Worm (Caenorhabditis elegans) whole organism, early embryonic: Measurements from ENCODE around the gene lgc-55.

Experiments used
- B0310.2 ChIP-seq: sonication (generic microtip); optimal IDR thresholded peaks from 2 replicates; lab custom pipeline; 2016; ENCODE audit warnings: mild to moderate bottlenecking, missing genetic modification characterization, missing compliant biosample characterization
- F13C5.2 ChIP-seq: sonication (generic microtip); optimal IDR thresholded peaks from 2 replicates; lab custom pipeline; 2017; ENCODE audit warnings: mild to moderate bottlenecking, missing genetic modification characterization, inconsistent platforms, missing compliant biosample characterization
- aly-1 ChIP-seq: sonication (generic microtip); optimal IDR thresholded peaks from 2 replicates; lab custom pipeline; 2016; ENCODE audit warnings: missing genetic modification characterization, missing compliant biosample characterization
- ama-1 ChIP-seq: fragments of 150-350 bp; optimal IDR thresholded peaks from 2 replicates; lab custom pipeline; 2014
- ceh-13 ChIP-seq: fragments of 200-800 bp; sonication (Bioruptor generic); optimal IDR thresholded peaks from 2 replicates; lab custom pipeline; 2018; ENCODE audit warnings: mild to moderate bottlenecking, missing genetic modification characterization, missing compliant biosample characterization
- ceh-36 ChIP-seq: sonication (generic microtip); optimal IDR thresholded peaks from 2 replicates; lab custom pipeline; 2016; ENCODE audit warnings: missing genetic modification characterization, inconsistent platforms, missing compliant biosample characterization
- ets-7 ChIP-seq: sonication (generic microtip); optimal IDR thresholded peaks from 2 replicates; lab custom pipeline; 2016; ENCODE audit warnings: missing genotype, missing genetic modification characterization, missing compliant biosample characterization
- flt-1 ChIP-seq: fragments of 200-800 bp; sonication (Bioruptor generic); IDR thresholded peaks from 2 replicates; pipeline ENCODE4 v1.3.6; 2022; ENCODE audit warnings: missing genetic modification characterization, missing compliant biosample characterization
- hmbx-1 ChIP-seq: sonication (generic microtip); optimal IDR thresholded peaks from 2 replicates; lab custom pipeline; 2016; ENCODE audit warnings: mild to moderate bottlenecking, missing genetic modification characterization, missing compliant biosample characterization
- hmg-4 ChIP-seq: fragments of 200-800 bp; sonication (Bioruptor generic); optimal IDR thresholded peaks from 2 replicates; lab custom pipeline; 2018; ENCODE audit warnings: mild to moderate bottlenecking, missing genetic modification characterization, missing compliant biosample characterization
- hnd-1 ChIP-seq: sonication (generic microtip); optimal IDR thresholded peaks from 2 replicates; lab custom pipeline; 2016; ENCODE audit warnings: missing genetic modification characterization, missing compliant biosample characterization
- pes-1 ChIP-seq: fragments of 200-800 bp; sonication (Bioruptor generic); IDR thresholded peaks from 2 replicates; pipeline ENCODE4 v1.3.6; 2022; ENCODE audit warnings: missing genetic modification reagents, missing genetic modification characterization, missing compliant biosample characterization
- scrt-1 ChIP-seq: fragments of 200-800 bp; sonication (Bioruptor generic); IDR thresholded peaks from 2 replicates; pipeline ENCODE4 v1.3.6; 2022; ENCODE audit warnings: missing genetic modification characterization, missing compliant biosample characterization
- sea-1 ChIP-seq: fragments of 200-800 bp; sonication (Bioruptor generic); conservative IDR thresholded peaks from 2 replicates; pipeline ENCODE4 v1.3.6; 2022; ENCODE audit warnings: missing genetic modification characterization, missing compliant biosample characterization
- tbx-11 ChIP-seq: fragments of 200-800 bp; sonication (Bioruptor generic); IDR thresholded peaks from 2 replicates; pipeline ENCODE4 v1.3.6; 2022; ENCODE audit warnings: missing genetic modification characterization, missing compliant biosample characterization
- tbx-37 ChIP-seq: fragments of 200-800 bp; sonication (Bioruptor generic); conservative IDR thresholded peaks from 2 replicates; pipeline ENCODE4 v1.3.6; 2022; ENCODE audit warnings: missing genetic modification reagents, missing genetic modification characterization, missing compliant biosample characterization
- tra-4 ChIP-seq: sonication (generic microtip); optimal IDR thresholded peaks from 2 replicates; lab custom pipeline; 2017; ENCODE audit warnings: missing genetic modification characterization, missing compliant biosample characterization

lgc-55 gene

DNA sequence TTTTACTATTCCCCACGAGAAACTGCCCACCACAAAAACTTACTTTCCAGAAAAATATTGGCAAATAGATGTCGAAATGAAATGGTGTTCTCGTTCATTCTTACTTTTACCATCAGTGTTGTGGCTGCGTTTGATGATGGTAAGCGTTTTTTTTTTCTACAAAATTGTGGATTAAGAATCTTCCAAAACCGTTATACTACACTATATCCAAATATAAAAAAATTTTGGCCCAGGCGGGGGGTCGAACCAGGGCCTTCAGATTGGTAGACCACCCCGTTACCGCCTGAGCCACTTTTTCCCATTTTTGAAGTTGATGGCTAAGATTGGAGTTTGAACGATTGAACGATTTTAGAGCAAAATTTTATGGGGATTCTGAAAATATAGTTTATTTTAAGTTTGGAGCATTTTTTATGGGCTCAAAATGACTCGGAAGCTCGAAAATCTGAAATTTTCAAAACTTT lies at the start of gene lgc-55:
TSS of gene lgc-55 (plus strand) at position 51 of the 461 bp plus-strand sequence.
- TF ChIP-seq ceh-36 (tag; lab: Kevin White, UChicago) (no peak), scrt-1 (GFP tag; lab: Robert Waterston, UW) (no peak), hmg-4 (no peak), sea-1 (GFP tag; lab: Robert Waterston, UW) (no peak), ceh-13 (no peak), F13C5.2 (no peak)

DNA sequence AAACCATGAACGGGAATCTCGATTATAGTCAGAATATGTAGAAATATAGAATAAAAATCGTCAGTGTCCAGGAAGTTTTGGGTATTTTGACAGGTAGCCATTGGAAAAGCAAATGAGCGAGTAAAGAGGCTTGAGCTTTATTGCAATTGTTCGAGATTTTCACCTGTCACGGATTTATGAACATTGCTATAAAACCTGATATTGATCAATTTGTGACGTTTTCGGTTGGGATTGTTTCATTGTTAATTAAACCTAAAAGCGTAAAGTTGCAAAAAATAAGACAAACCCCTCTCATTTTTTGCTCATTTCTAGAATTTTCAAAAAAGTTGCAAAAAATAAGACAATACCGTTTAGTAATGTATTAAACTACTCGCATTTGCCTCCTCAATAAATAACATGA lies 44.6 kb upstream of the lgc-55 start, which contains the start of gene srh-183:
TSS of gene srh-183 (minus strand) at position 101 of the 400 bp plus-strand sequence.
- TF ChIP-seq aly-1 (tag; lab: Kevin White, UChicago) = no peak
- TF ChIP-seq tbx-11 (GFP tag; lab: Robert Waterston, UW) = no peak

DNA sequence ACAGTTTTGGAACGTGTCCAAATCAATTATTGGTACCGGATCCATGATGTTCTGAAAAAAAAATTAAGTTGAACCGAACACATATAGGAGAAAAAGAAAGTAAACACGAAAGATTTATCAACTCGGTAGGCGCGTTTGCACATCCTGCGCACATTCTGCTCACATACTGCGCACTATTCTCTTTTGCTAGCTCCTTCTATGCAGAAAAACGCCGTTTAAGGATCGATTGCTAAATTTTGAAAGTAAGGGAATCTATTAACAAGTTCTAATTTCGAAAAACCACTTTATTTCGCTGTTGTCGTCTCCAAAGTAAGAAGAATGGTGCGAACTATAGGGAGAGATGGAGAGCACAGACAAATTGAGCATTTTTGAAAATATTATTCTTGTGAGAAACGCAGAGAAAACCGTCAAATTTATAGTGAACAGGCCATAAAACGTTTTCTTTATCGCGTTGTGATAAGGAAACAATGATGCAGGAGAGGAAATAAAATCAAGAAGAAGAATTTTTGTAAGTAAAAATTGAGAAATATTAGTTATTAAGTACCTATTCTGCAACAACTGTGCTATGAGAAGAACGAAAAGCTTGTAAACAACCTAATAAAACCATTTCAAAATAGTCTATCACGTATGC lies 40.9 kb upstream of the lgc-55 start, which contains the start of gene Y60A3A.24:
TSS of gene Y60A3A.24 (minus strand) at position 51 of the 631 bp plus-strand sequence.
- TF ChIP-seq hnd-1 (tag; lab: Kevin White, UChicago) = no peak
- no peak for TF ChIP-seq hmbx-1 (tag; lab: Kevin White, UChicago)
- no peak for TF ChIP-seq ceh-36 (tag; lab: Kevin White, UChicago)
- no peak for TF ChIP-seq tbx-37 (GFP tag; lab: Robert Waterston, UW)
- TF ChIP-seq tra-4 (tag; lab: Kevin White, UChicago) = no peak
- no peak for TF ChIP-seq scrt-1 (GFP tag; lab: Robert Waterston, UW)
- TF ChIP-seq pes-1 (GFP tag; lab: Robert Waterston, UW) = no peak
- TF ChIP-seq aly-1 (tag; lab: Kevin White, UChicago) = no peak
- TF ChIP-seq tbx-11 (GFP tag; lab: Robert Waterston, UW) = no peak
- TF ChIP-seq flt-1 (GFP tag; lab: Robert Waterston, UW) = no peak
- TF ChIP-seq ets-7 (tag; lab: Kevin White, UChicago) = no peak
- TF ChIP-seq ceh-13 = no peak
- TF ChIP-seq ama-1 (lab: Kevin White, UChicago) = no peak
- TF ChIP-seq B0310.2 (tag; lab: Kevin White, UChicago) = no peak
- TF ChIP-seq sea-1 (GFP tag; lab: Robert Waterston, UW) = no peak
- TF ChIP-seq F13C5.2 = no peak
- no peak for TF ChIP-seq hmg-4

DNA sequence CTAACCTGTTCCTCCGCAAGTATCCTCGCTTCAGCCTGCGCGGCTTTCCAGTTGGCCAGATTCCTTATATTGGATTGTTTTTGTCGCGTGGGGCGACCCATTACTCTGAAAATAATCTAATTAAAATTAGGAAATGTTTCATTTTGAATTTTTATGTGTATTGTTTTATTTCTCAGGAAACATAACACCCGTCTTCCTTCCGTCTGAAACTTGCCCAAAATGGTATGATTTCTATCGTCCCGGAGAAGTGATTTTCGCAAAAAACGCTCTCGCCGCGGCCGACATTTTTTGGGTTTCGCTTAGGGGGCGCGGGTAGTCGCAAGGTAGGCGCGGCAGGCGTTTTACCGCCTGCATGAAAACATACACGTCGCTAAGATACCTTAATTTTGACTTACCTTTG lies 36.6 kb upstream of the lgc-55 start, which contains the start of gene clec-260:
TSS of gene clec-260 (minus strand) at position 101 of the 400 bp plus-strand sequence.
- TF ChIP-seq pes-1 (GFP tag; lab: Robert Waterston, UW) = no peak
- no peak for TF ChIP-seq ceh-36 (tag; lab: Kevin White, UChicago)
- TF ChIP-seq ets-7 (tag; lab: Kevin White, UChicago) = no peak
- no peak for TF ChIP-seq F13C5.2
- no peak for TF ChIP-seq tbx-37 (GFP tag; lab: Robert Waterston, UW)
- TF ChIP-seq hnd-1 (tag; lab: Kevin White, UChicago) = no peak
- TF ChIP-seq flt-1 (GFP tag; lab: Robert Waterston, UW) = no peak
- no peak for TF ChIP-seq scrt-1 (GFP tag; lab: Robert Waterston, UW)
- TF ChIP-seq tbx-11 (GFP tag; lab: Robert Waterston, UW) = no peak
- TF ChIP-seq B0310.2 (tag; lab: Kevin White, UChicago) = no peak
- TF ChIP-seq tra-4 (tag; lab: Kevin White, UChicago) = no peak
- TF ChIP-seq ceh-13 = no peak
- no peak for TF ChIP-seq ama-1 (lab: Kevin White, UChicago)

DNA sequence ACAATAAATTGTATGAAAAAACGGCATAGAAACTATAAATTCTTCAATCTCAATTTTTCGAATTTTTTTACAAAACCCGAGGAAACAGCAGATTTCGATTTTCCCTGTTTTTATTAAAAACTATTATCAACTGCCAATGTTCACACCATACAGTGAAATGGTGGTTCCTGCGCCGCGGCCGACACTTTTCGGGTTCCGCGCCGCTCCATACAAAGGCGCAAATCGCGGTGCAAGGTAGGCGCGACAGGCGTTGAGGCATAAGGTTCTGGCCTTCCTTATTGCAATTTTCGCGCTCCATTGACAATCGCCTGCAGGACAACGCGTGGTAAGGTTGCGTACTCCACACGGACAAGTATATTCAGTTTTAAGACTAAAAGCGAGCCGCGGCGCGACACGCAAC lies 36.1 kb upstream of the lgc-55 start:
- TF ChIP-seq F13C5.2 = no peak
- TF ChIP-seq tbx-37 (GFP tag; lab: Robert Waterston, UW) = no peak

DNA sequence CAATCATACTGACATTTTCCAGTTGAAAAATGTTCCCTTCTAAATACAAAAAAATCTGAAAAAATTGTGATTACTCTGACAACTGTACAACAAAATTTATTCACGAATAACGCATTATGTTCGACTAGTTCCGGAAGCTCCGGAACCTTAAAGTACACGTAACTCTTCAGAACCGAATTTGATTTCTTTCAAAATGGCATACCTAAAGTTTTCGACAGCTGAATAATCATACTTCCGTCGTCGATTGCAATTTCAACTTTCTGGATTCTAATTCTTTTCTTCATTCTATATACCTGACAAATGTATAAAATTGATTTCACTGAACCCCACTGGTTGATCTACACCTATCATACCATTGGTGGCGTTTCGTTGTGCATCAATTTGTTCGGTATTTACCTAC lies 35.2 kb upstream of the lgc-55 start, which contains the start of gene sri-67:
TSS of gene sri-67 (plus strand) at position 301 of the 400 bp plus-strand sequence.
- TF ChIP-seq aly-1 (tag; lab: Kevin White, UChicago) (no peak), ets-7 (tag; lab: Kevin White, UChicago) (no peak), hmg-4 (no peak), ceh-36 (tag; lab: Kevin White, UChicago) (no peak), tbx-37 (GFP tag; lab: Robert Waterston, UW) (no peak), tra-4 (tag; lab: Kevin White, UChicago) (no peak), F13C5.2 (no peak), ama-1 (lab: Kevin White, UChicago) (no peak), hnd-1 (tag; lab: Kevin White, UChicago) (no peak)

DNA sequence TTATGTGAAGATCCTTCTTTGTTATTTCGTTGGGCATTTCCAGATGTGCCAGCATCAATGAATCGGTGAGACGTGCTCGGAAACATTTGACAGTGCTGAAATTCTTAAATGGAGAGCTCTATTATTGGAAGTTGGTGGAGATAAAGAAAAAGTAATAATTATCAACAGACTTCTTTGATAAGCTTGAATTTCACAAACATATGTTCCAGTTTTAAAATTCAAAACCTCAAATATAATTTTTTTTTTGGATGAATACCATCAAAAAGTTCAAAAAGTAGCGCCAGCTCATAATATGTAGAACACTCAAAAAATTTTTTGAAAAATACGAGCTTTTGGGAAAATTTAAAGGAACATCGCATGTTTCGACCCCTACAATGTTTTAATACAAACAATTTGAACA lies 28.8 kb upstream of the lgc-55 start, which contains the start of gene Y60A3A.25:
TSS of gene Y60A3A.25 (minus strand) at position 101 of the 400 bp plus-strand sequence.
- TF ChIP-seq flt-1 (GFP tag; lab: Robert Waterston, UW) (no peak), hnd-1 (tag; lab: Kevin White, UChicago) (no peak), tbx-11 (GFP tag; lab: Robert Waterston, UW) (no peak), sea-1 (GFP tag; lab: Robert Waterston, UW) (no peak), ceh-36 (tag; lab: Kevin White, UChicago) (no peak), ama-1 (lab: Kevin White, UChicago) (no peak), aly-1 (tag; lab: Kevin White, UChicago) (no peak), ceh-13 (no peak), tbx-37 (GFP tag; lab: Robert Waterston, UW) (no peak)

DNA sequence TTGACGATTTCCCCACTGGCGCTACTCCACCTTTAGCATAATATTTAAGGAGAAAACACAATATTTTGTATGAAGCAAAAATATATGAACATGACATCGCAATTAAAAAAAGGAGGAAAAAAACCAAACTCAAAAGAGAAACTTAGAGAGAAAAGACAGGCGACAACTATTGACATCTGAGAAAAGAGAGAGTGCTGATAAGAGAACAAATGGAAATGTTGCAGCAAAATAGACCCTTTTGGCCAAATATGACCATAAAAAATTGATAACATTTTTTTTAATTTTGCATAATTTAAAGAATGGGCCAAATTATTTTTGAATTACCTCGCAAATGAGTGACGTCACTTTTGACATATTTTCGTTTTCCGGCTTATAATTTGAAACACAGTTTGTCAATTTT lies 28.2 kb upstream of the lgc-55 start:
- TF ChIP-seq aly-1 (tag; lab: Kevin White, UChicago) = no peak
- no peak for TF ChIP-seq ama-1 (lab: Kevin White, UChicago)
- TF ChIP-seq hmbx-1 (tag; lab: Kevin White, UChicago) = no peak
- TF ChIP-seq tbx-11 (GFP tag; lab: Robert Waterston, UW) = no peak
- TF ChIP-seq B0310.2 (tag; lab: Kevin White, UChicago) = no peak
- TF ChIP-seq tbx-37 (GFP tag; lab: Robert Waterston, UW) = no peak
- no peak for TF ChIP-seq flt-1 (GFP tag; lab: Robert Waterston, UW)
- TF ChIP-seq hnd-1 (tag; lab: Kevin White, UChicago) = no peak
- no peak for TF ChIP-seq tra-4 (tag; lab: Kevin White, UChicago)
- no peak for TF ChIP-seq ets-7 (tag; lab: Kevin White, UChicago)
- no peak for TF ChIP-seq F13C5.2
